Comparison of ENCODE assay signal across 4 worm cellular contexts in the genomic region with DNA sequence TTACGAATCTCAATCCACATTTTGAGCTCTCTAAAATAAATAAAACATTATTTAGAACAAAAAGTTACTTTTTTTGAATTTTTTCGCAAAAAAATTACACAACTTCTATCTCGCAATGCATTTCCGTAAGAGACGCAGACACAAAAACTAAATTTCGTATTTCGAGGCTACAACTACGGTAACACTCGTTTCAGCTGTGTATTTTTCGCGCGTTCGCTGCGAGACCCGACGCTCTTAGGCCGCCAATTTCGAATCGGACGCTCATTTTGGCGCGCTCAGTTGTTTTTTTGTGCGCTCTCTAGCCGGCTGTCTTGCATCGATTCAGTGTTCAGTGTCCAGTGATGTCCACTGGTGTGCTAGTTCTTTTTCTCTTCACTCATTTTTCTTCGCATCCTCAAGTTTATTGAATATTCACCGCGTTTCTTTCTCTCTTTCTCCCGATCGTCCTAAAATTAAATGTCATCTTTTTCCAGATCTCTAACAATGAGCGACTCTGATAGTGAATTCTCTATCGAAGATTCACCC.
TF ChIP-seq lines count a peak whose summit lies in the region.

A gene (minus strand): TSS at position 115 of the 525 bp plus-strand sequence.
A gene (plus strand): TSS at position 475 of the 525 bp plus-strand sequence.

TF ChIP-seq in whole organism, L2 larva, 48 proteins besides CTCF, POLR2A, EP300 and RAD21 (continues in another document):
- no peak for TF ChIP-seq mbf-1 (tag; optimal IDR thresholded peaks at IDR 0.05; lab: Kevin White, UChicago)
- peak; percentile 95 for TF ChIP-seq lin-13 (GFP tag; optimal IDR thresholded peaks at IDR 0.05; lab: Kevin White, UChicago)
- no peak for TF ChIP-seq ztf-1 (GFP tag; conservative IDR thresholded peaks at IDR 0.05; lab: Robert Waterston, UW)
- peak; percentile 16 for TF ChIP-seq blmp-1 (tag; optimal IDR thresholded peaks at IDR 0.05; lab: Kevin White, UChicago; ENCODE audit: insufficient read depth)
- TF ChIP-seq ZK546.5 (tag; optimal IDR thresholded peaks at IDR 0.05; lab: Kevin White, UChicago) = peak; percentile 79
- peak; percentile 97 for TF ChIP-seq unc-55 (GFP tag; optimal IDR thresholded peaks at IDR 0.05; lab: Kevin White, UChicago)
- peak; percentile 92 for TF ChIP-seq nhr-21 (tag; optimal IDR thresholded peaks at IDR 0.05; lab: Kevin White, UChicago)
- peak; percentile 96 for TF ChIP-seq C34F6.9 (tag; optimal IDR thresholded peaks at IDR 0.05; lab: Kevin White, UChicago)
- no peak for TF ChIP-seq peb-1 (tag; optimal IDR thresholded peaks at IDR 0.05; lab: Kevin White, UChicago)
- peak; percentile 79 for TF ChIP-seq snpc-4 (tag; optimal IDR thresholded peaks at IDR 0.05; lab: Kevin White, UChicago)
- TF ChIP-seq lsy-2 (tag; optimal IDR thresholded peaks at IDR 0.05; lab: Kevin White, UChicago) = peak; percentile 99
- peak; percentile 69 for TF ChIP-seq sem-4 (tag; optimal IDR thresholded peaks at IDR 0.05; lab: Kevin White, UChicago)
- TF ChIP-seq nhr-12 (tag; optimal IDR thresholded peaks at IDR 0.05; lab: Kevin White, UChicago) = no peak
- TF ChIP-seq ceh-16 (tag; optimal IDR thresholded peaks at IDR 0.05; lab: Kevin White, UChicago) = peak; percentile 75
- TF ChIP-seq R02D3.7 (tag; optimal IDR thresholded peaks at IDR 0.05; lab: Kevin White, UChicago) = peak; percentile 72
- TF ChIP-seq sma-3 (GFP tag; optimal IDR thresholded peaks at IDR 0.05; lab: Kevin White, UChicago) = peak; percentile 89
- no peak for TF ChIP-seq skn-1 (tag; optimal IDR thresholded peaks at IDR 0.05; lab: Kevin White, UChicago)
- peak; percentile 96 for TF ChIP-seq crh-2 (tag; optimal IDR thresholded peaks at IDR 0.05; lab: Kevin White, UChicago)
- no peak for TF ChIP-seq unc-62 (GFP tag; optimal IDR thresholded peaks at IDR 0.05; lab: Kevin White, UChicago)
- peak; percentile 94 for TF ChIP-seq nhr-25 (tag; optimal IDR thresholded peaks at IDR 0.05; lab: Kevin White, UChicago)
- TF ChIP-seq mdl-1 (tag; optimal IDR thresholded peaks at IDR 0.05; lab: Kevin White, UChicago) = peak in 1 of 2 experiments; percentile 62

TF ChIP-seq in whole organism, L4 larva, 104 proteins besides CTCF, POLR2A, EP300 and RAD21 (continues in another document):
- peak; percentile 46; the same call in 1 of the 2 replicates for TF ChIP-seq zfp-3 (GFP tag; conservative IDR thresholded peaks at IDR 0.05; lab: Robert Waterston, UW)
- TF ChIP-seq saeg-2 (GFP tag; IDR thresholded peaks at IDR 0.05; lab: Robert Waterston, UW) = peak; percentile 76
- no peak for TF ChIP-seq tag-97 (GFP tag; IDR thresholded peaks at IDR 0.05; lab: Robert Waterston, UW)
- TF ChIP-seq mdl-1 (tag; optimal IDR thresholded peaks at IDR 0.05; lab: Kevin White, UChicago) = peak in 1 of 2 experiments; percentile 77
- TF ChIP-seq nhr-111 (GFP tag; optimal IDR thresholded peaks at IDR 0.05; lab: Kevin White, UChicago) = no peak
- peak; percentile 87 for TF ChIP-seq Y48G9A.11 (GFP tag; IDR thresholded peaks at IDR 0.05; lab: Robert Waterston, UW)
- TF ChIP-seq zag-1 (tag; optimal IDR thresholded peaks at IDR 0.05; lab: Kevin White, UChicago) = no peak
- no peak for TF ChIP-seq ceh-82 (tag; optimal IDR thresholded peaks at IDR 0.05; lab: Kevin White, UChicago)
- TF ChIP-seq zip-11 (GFP tag; IDR thresholded peaks at IDR 0.05; lab: Robert Waterston, UW) = no peak
- peak; percentile 64 for TF ChIP-seq zip-2 (tag; optimal IDR thresholded peaks at IDR 0.05; lab: Kevin White, UChicago)
- TF ChIP-seq dmd-9 (GFP tag; IDR thresholded peaks at IDR 0.05; lab: Robert Waterston, UW) = peak; percentile 83
- TF ChIP-seq mxl-2 (GFP tag; conservative IDR thresholded peaks at IDR 0.05; lab: Robert Waterston, UW) = no peak
- no peak for TF ChIP-seq pqm-1 (tag; optimal IDR thresholded peaks at IDR 0.05; lab: Kevin White, UChicago)
- peak; percentile 48; the same call in 1 of the 2 replicates for TF ChIP-seq set-16 (GFP tag; IDR thresholded peaks at IDR 0.05; lab: Robert Waterston, UW)
- TF ChIP-seq ceh-44 (GFP tag; IDR thresholded peaks at IDR 0.05; lab: Robert Waterston, UW) = peak; percentile 57; the same call in 1 of the 2 replicates
- peak; percentile 84 for TF ChIP-seq nhr-6 (tag; optimal IDR thresholded peaks at IDR 0.05; lab: Kevin White, UChicago)
- no peak for TF ChIP-seq snpc-4 (tag; optimal IDR thresholded peaks at IDR 0.05; lab: Kevin White, UChicago)
- TF ChIP-seq R02D3.7 (tag; optimal IDR thresholded peaks at IDR 0.05; lab: Kevin White, UChicago) = peak; percentile 47
- TF ChIP-seq F10B5.3 (tag; optimal IDR thresholded peaks at IDR 0.05; lab: Kevin White, UChicago) = peak; percentile 76
- TF ChIP-seq ztf-7 (tag; optimal IDR thresholded peaks at IDR 0.05; lab: Kevin White, UChicago) = no peak
- no peak for TF ChIP-seq lin-29 (GFP tag; IDR thresholded peaks at IDR 0.05; lab: Robert Waterston, UW)
- peak; percentile 3 for TF ChIP-seq mxl-3 (GFP tag; optimal IDR thresholded peaks at IDR 0.05; lab: Kevin White, UChicago)

TF ChIP-seq in whole organism, late embryonic, 69 proteins besides CTCF, POLR2A, EP300 and RAD21 (continues in another document):
- no peak for TF ChIP-seq ceh-24 (tag; optimal IDR thresholded peaks at IDR 0.05; lab: Kevin White, UChicago)
- TF ChIP-seq fkh-6 (tag; optimal IDR thresholded peaks at IDR 0.05; lab: Kevin White, UChicago) = no peak
- no peak for TF ChIP-seq zip-5 (tag; optimal IDR thresholded peaks at IDR 0.05; lab: Kevin White, UChicago)
- TF ChIP-seq ref-2 (tag; optimal IDR thresholded peaks at IDR 0.05; lab: Kevin White, UChicago) = peak; percentile 62
- peak; percentile 76 for TF ChIP-seq unc-42 (tag; optimal IDR thresholded peaks at IDR 0.05; lab: Kevin White, UChicago)
- TF ChIP-seq ceh-18 (tag; optimal IDR thresholded peaks at IDR 0.05; lab: Kevin White, UChicago) = peak; percentile 80
- no peak for TF ChIP-seq ttx-3 (tag; optimal IDR thresholded peaks at IDR 0.05; lab: Kevin White, UChicago)
- no peak for TF ChIP-seq unc-3 (GFP tag; conservative IDR thresholded peaks at IDR 0.05; lab: Robert Waterston, UW)
- no peak for TF ChIP-seq unc-3 (tag; optimal IDR thresholded peaks at IDR 0.05; lab: Kevin White, UChicago)
- TF ChIP-seq ceh-31 (tag; optimal IDR thresholded peaks at IDR 0.05; lab: Kevin White, UChicago) = peak; percentile 74
- TF ChIP-seq mec-3 (tag; optimal IDR thresholded peaks at IDR 0.05; lab: Kevin White, UChicago; ENCODE audit: borderline replicate concordance) = no peak
- peak; percentile 58 for TF ChIP-seq ceh-34 (tag; optimal IDR thresholded peaks at IDR 0.05; lab: Kevin White, UChicago)
- TF ChIP-seq madf-2 (tag; optimal IDR thresholded peaks at IDR 0.05; lab: Kevin White, UChicago) = no peak
- TF ChIP-seq nfya-1 (tag; optimal IDR thresholded peaks at IDR 0.05; lab: Kevin White, UChicago) = peak; percentile 96
- TF ChIP-seq pros-1 (tag; optimal IDR thresholded peaks at IDR 0.05; lab: Kevin White, UChicago) = peak; percentile 45
- no peak for TF ChIP-seq pat-9 (tag; optimal IDR thresholded peaks at IDR 0.05; lab: Kevin White, UChicago)
- TF ChIP-seq syd-9 (tag; optimal IDR thresholded peaks at IDR 0.05; lab: Kevin White, UChicago) = no peak
- no peak for TF ChIP-seq pha-2 (tag; optimal IDR thresholded peaks at IDR 0.05; lab: Kevin White, UChicago)
- peak; percentile 51 for TF ChIP-seq hlh-30 (tag; optimal IDR thresholded peaks at IDR 0.05; lab: Kevin White, UChicago; ENCODE audit: insufficient read depth)
- TF ChIP-seq pha-4 (tag; optimal IDR thresholded peaks at IDR 0.05; lab: Kevin White, UChicago) = no peak
- TF ChIP-seq tbx-2 (tag; optimal IDR thresholded peaks at IDR 0.05; lab: Kevin White, UChicago) = peak; percentile 59
- peak; percentile 74 for TF ChIP-seq unc-55 (GFP tag; optimal IDR thresholded peaks at IDR 0.05; lab: Kevin White, UChicago)
- TF ChIP-seq pax-1 (tag; optimal IDR thresholded peaks at IDR 0.05; lab: Kevin White, UChicago) = no peak
- TF ChIP-seq dve-1 (tag; optimal IDR thresholded peaks at IDR 0.05; lab: Kevin White, UChicago) = peak; percentile 55

TF ChIP-seq in whole organism, mixed stage, embryonic, 35 proteins besides CTCF, POLR2A, EP300 and RAD21:
- TF ChIP-seq ham-2 (GFP tag; optimal IDR thresholded peaks at IDR 0.05; lab: Kevin White, UChicago) (peak; percentile 38), lsy-2 (tag; optimal IDR thresholded peaks at IDR 0.05; lab: Kevin White, UChicago) (peak; percentile 99), sptf-1 (tag; optimal IDR thresholded peaks at IDR 0.05; lab: Kevin White, UChicago) (peak; percentile 55), nhr-28 (tag; optimal IDR thresholded peaks at IDR 0.05; lab: Kevin White, UChicago) (no peak), mep-1 (tag; optimal IDR thresholded peaks at IDR 0.05; lab: Kevin White, UChicago) (peak; percentile 77), bed-3 (GFP tag; optimal IDR thresholded peaks at IDR 0.05; lab: Kevin White, UChicago) (no peak), drap-1 (GFP tag; optimal IDR thresholded peaks at IDR 0.05; lab: Kevin White, UChicago) (peak; percentile 68), lin-13 (tag; optimal IDR thresholded peaks at IDR 0.05; lab: Kevin White, UChicago) (peak; percentile 89), pha-4 (tag; optimal IDR thresholded peaks at IDR 0.05; lab: Kevin White, UChicago) (peak; percentile 88), hlh-1 (tag; optimal IDR thresholded peaks at IDR 0.05; lab: Kevin White, UChicago) (peak; percentile 42), ces-1 (GFP tag; optimal IDR thresholded peaks at IDR 0.05; lab: Kevin White, UChicago) (peak; percentile 79), cnd-1 (tag; optimal IDR thresholded peaks at IDR 0.05; lab: Kevin White, UChicago) (peak; percentile 23), unc-120 (tag; optimal IDR thresholded peaks at IDR 0.05; lab: Kevin White, UChicago; ENCODE audit: poor library complexity, severe bottlenecking) (peak; percentile 21), nhr-237 (tag; optimal IDR thresholded peaks at IDR 0.05; lab: Kevin White, UChicago) (peak; percentile 83), ceh-83 (GFP tag; optimal IDR thresholded peaks at IDR 0.05; lab: Kevin White, UChicago) (no peak), ztf-11 (tag; optimal IDR thresholded peaks at IDR 0.05; lab: Kevin White, UChicago) (no peak), ceh-39 (tag; optimal IDR thresholded peaks at IDR 0.05; lab: Kevin White, UChicago) (peak; percentile 94)
